Fruit fly (Drosophila melanogaster) whole organism, wandering third instar larva: ENCODE data around the gene RpS10b.

Experiments
- Abd-B ChIP-seq: fragments of >200 bp; optimal IDR thresholded peaks from 2 replicates; lab custom pipeline; 2017; ENCODE audit warnings: missing biosample characterization, missing genetic modification characterization
- CG32264 ChIP-seq: fragments of 200-800 bp; sonication (Bioruptor generic); optimal IDR thresholded peaks from 2 replicates; lab custom pipeline; 2016; ENCODE audit warnings: missing biosample characterization, missing genetic modification characterization
- CG9705 ChIP-seq: fragments of 200-800 bp; sonication (Bioruptor generic); optimal IDR thresholded peaks from 2 replicates; lab custom pipeline; 2018; ENCODE audit warnings: missing biosample characterization, mild to moderate bottlenecking, missing genetic modification characterization
- CrebA ChIP-seq: fragments of 200-800 bp; sonication (Bioruptor generic); optimal IDR thresholded peaks from 2 replicates; lab custom pipeline; 2016; ENCODE audit warnings: missing biosample characterization, mild to moderate bottlenecking, missing genetic modification characterization, borderline replicate concordance
- Dfd ChIP-seq: fragments of >200 bp; optimal IDR thresholded peaks from 2 replicates; lab custom pipeline; 2017; ENCODE audit warnings: missing biosample characterization, missing genetic modification characterization
- Dif ChIP-seq: fragments of 200-275, 200-300 bp; sonication (Bioruptor generic); optimal IDR thresholded peaks from 2 replicates; lab custom pipeline; 2018; ENCODE audit warnings: missing biosample characterization, missing genetic modification characterization; ENCODE audit not compliant: partially characterized antibody
- GATAd ChIP-seq: sonication (Bioruptor generic); optimal IDR thresholded peaks from 2 replicates; lab custom pipeline; 2016; ENCODE audit warnings: missing biosample characterization, missing genetic modification characterization
- HLH106 ChIP-seq: fragments of 200-800 bp; optimal IDR thresholded peaks from 3 replicates; lab custom pipeline; 2019; ENCODE audit warnings: missing biosample characterization, mild to moderate bottlenecking, missing genetic modification characterization, moderate library complexity
- Hnf4 ChIP-seq: fragments of 200-800 bp; sonication (Bioruptor generic); optimal IDR thresholded peaks from 2 replicates; lab custom pipeline; 2016; ENCODE audit warnings: missing biosample characterization, mild to moderate bottlenecking, missing genetic modification characterization
- Jra ChIP-seq: sonication (Bioruptor generic); optimal IDR thresholded peaks from 2 replicates; lab custom pipeline; 2016; ENCODE audit warnings: missing biosample characterization, missing genetic modification characterization
- Myc ChIP-seq: fragments of >200 bp; optimal IDR thresholded peaks from 2 replicates; lab custom pipeline; 2017
- N ChIP-seq: fragments of >200 bp; optimal IDR thresholded peaks from 2 replicates; lab custom pipeline; 2018; ENCODE audit warnings: missing biosample characterization, missing external identifiers, missing genetic modification characterization
- OdsH ChIP-seq: fragments of 200-800 bp; sonication (Bioruptor generic); optimal IDR thresholded peaks from 2 replicates; lab custom pipeline; 2016; ENCODE audit warnings: missing biosample characterization, mild to moderate bottlenecking, missing genetic modification characterization
- Rel ChIP-seq, 2 experiments: fragments of 200-800 bp; sonication (Bioruptor generic) in 1 of 2; optimal IDR thresholded peaks; 2 replicates in 1 of 2; 3 replicates in 1 of 2; lab custom pipeline; 2016 to 2019; ENCODE audit warnings: mild to moderate bottlenecking in 2 of 2, missing biosample characterization in 2 of 2, missing genetic modification characterization in 2 of 2, moderate library complexity in 1 of 2
- Sp1 ChIP-seq: fragments of 200-800 bp; sonication (Bioruptor generic); optimal IDR thresholded peaks from 3 replicates; lab custom pipeline; 2019; ENCODE audit warnings: missing biosample characterization, mild to moderate bottlenecking, missing genetic modification characterization, moderate library complexity
- Vsx2 ChIP-seq: fragments of 200-300, 225-300 bp; sonication (Bioruptor generic); optimal IDR thresholded peaks from 2 replicates; lab custom pipeline; 2018; ENCODE audit warnings: missing biosample characterization, missing genetic modification characterization; ENCODE audit not compliant: partially characterized antibody
- br ChIP-seq: fragments of 200-800 bp; sonication (Bioruptor generic); optimal IDR thresholded peaks from 2 replicates; lab custom pipeline; 2016; ENCODE audit warnings: missing biosample characterization, missing genetic modification characterization
- brk ChIP-seq: fragments of 200-800 bp; sonication (Bioruptor generic); optimal IDR thresholded peaks from 2 replicates; lab custom pipeline; 2016; ENCODE audit warnings: missing biosample characterization, mild to moderate bottlenecking, missing genetic modification characterization
- dl ChIP-seq, 2 experiments: fragments of 175-275, 200-275 bp in 1 of 2; fragments of 200-275 bp in 1 of 2; sonication (Bioruptor generic); optimal IDR thresholded peaks; lab custom pipeline; 2018; ENCODE audit warnings: mild to moderate bottlenecking in 2 of 2, missing biosample characterization in 2 of 2, missing genetic modification characterization in 2 of 2, moderate library complexity in 2 of 2; ENCODE audit not compliant: partially characterized antibody in 2 of 2, insufficient read depth in 1 of 2
- dmrt93B ChIP-seq: fragments of 200-800 bp; sonication (Bioruptor generic); optimal IDR thresholded peaks from 2 replicates; lab custom pipeline; 2018; ENCODE audit warnings: missing biosample characterization, mild to moderate bottlenecking, missing genetic modification characterization
- dsf ChIP-seq: sonication (Bioruptor generic); optimal IDR thresholded peaks from 2 replicates; lab custom pipeline; 2016; ENCODE audit warnings: missing biosample characterization, missing genetic modification characterization, borderline replicate concordance
- ey ChIP-seq: fragments of 200-800 bp; sonication (Bioruptor generic); optimal IDR thresholded peaks from 2 replicates; lab custom pipeline; 2016; ENCODE audit warnings: missing biosample characterization, missing genetic modification characterization
- foxo ChIP-seq, 2 experiments: fragments of 200-800 bp; sonication (Bioruptor generic); optimal IDR thresholded peaks; 2 replicates in 1 of 2; 3 replicates in 1 of 2; lab custom pipeline; 2016 to 2017; ENCODE audit warnings: missing biosample characterization in 2 of 2, missing genetic modification characterization in 2 of 2
- h ChIP-seq: fragments of 200-800 bp; sonication (Bioruptor generic); optimal IDR thresholded peaks from 3 replicates; lab custom pipeline; 2016; ENCODE audit warnings: missing biosample characterization, mild to moderate bottlenecking, missing genetic modification characterization
- jim ChIP-seq: fragments of 175-275, 200-325 bp; sonication (Bioruptor generic); optimal IDR thresholded peaks from 2 replicates; lab custom pipeline; 2016; ENCODE audit warnings: missing biosample characterization, mild to moderate bottlenecking, missing genetic modification characterization
- pan ChIP-seq: fragments of >200 bp; optimal IDR thresholded peaks from 2 replicates; lab custom pipeline; 2017
- psq ChIP-seq: fragments of 200-800 bp; sonication (Bioruptor generic); optimal IDR thresholded peaks from 3 replicates; lab custom pipeline; 2017; ENCODE audit warnings: missing biosample characterization, mild to moderate bottlenecking, missing genetic modification characterization, moderate library complexity
- rgr ChIP-seq: fragments of 200-800 bp; sonication (Bioruptor generic); optimal IDR thresholded peaks from 3 replicates; lab custom pipeline; 2016; ENCODE audit warnings: missing biosample characterization, mild to moderate bottlenecking, missing genetic modification characterization
- sage ChIP-seq: fragments of 200-800 bp; sonication (Bioruptor generic); optimal IDR thresholded peaks from 2 replicates; lab custom pipeline; 2016; ENCODE audit warnings: missing biosample characterization, mild to moderate bottlenecking, missing genetic modification characterization
- sv ChIP-seq: fragments of 200-800 bp; sonication (Bioruptor generic); optimal IDR thresholded peaks from 3 replicates; lab custom pipeline; 2016; ENCODE audit warnings: missing biosample characterization, missing genetic modification characterization
- tai ChIP-seq: sonication (Bioruptor generic); optimal IDR thresholded peaks from 2 replicates; lab custom pipeline; 2016; ENCODE audit warnings: missing biosample characterization, missing genetic modification characterization

The RpS10b gene

dm6 chrX:19606558-19606957 is 8.7 kb downstream of the RpS10b start:
- TF ChIP-seq tai (GFP tag; lab: Kevin White, UChicago) (no peak), dsf (no peak), dmrt93B (GFP tag; lab: Kevin White, UChicago) (no peak), N (no peak), Jra (GFP tag; lab: Kevin White, UChicago) (no peak), rgr (GFP tag; lab: Kevin White, UChicago) (no peak), Rel (GFP tag; optimal IDR thresholded peaks at IDR 0.05; lab: Kevin White, UChicago) (no peak), Rel (tag; optimal IDR thresholded peaks at IDR 0.05; lab: Kevin White, UChicago) (no peak), CrebA (GFP tag; lab: Kevin White, UChicago) (no peak), CG32264 (GFP tag; lab: Kevin White, UChicago) (no peak)
- TF ChIP-seq, all 38 proteins: peak for 0

DNA sequence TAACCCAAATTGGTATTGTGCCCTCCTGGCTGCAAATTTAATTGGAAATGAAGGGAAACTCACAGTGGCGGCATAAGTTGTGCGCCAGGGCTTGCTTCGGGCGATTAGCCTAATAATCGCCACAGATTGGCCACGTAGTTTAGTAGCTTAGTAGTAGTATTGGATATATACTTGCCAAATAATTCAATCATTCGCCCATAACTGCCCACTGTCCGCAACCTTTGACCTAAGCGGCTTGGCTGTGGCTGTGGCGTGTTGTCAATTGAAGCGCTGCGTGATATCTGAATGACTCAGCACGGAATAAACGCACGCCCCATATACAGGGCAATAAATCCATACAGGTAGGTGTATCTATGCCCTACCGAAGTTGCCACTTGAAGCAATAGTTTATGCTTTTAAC is 9.1 kb downstream of the RpS10b start:
- TF ChIP-seq CrebA (GFP tag; lab: Kevin White, UChicago) = no peak
- no peak for TF ChIP-seq rgr (GFP tag; lab: Kevin White, UChicago)
- TF ChIP-seq h (GFP tag; lab: Kevin White, UChicago) = no peak
- TF ChIP-seq pan (lab: Kevin White, UChicago) = no peak
- no peak for TF ChIP-seq jim (GFP tag; lab: Kevin White, UChicago)
- no peak for TF ChIP-seq GATAd
- TF ChIP-seq Abd-B (GFP tag; lab: Kevin White, UChicago) = no peak
- TF ChIP-seq, all 38 proteins: peak for 0

DNA sequence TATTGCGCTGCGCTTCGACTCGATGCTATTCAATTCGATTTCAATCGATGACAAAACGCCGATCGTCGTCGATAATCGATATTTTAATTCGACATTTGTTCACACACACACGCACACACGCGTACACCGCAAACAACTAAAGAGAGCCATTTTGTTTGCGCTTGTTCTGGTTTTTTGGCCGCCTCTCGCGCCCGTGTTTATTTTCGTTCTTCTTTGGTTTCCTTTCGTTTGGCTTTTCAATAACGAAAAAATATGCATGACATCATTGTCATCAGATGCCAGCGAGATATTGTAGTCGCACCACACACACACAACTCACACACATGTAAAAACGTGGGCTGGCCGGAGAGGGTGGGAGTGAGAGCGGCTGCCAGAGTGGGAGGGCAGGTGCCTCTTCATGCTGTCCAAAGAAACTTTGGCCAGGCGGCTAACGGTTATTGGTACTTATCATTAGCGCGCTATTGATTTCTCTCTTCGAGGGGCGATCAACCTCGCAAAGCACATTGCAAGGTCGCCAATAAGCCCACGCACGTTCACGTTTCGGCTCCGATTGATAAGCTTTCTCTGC is 10.3 kb downstream of the RpS10b start:
- TF ChIP-seq Dif (GFP tag; lab: Kevin White, UChicago) = no peak
- no peak for TF ChIP-seq dsf
- no peak for TF ChIP-seq HLH106 (tag; lab: Kevin White, UChicago)
- no peak for TF ChIP-seq tai (GFP tag; lab: Kevin White, UChicago)
- TF ChIP-seq rgr (GFP tag; lab: Kevin White, UChicago) = no peak
- peak; percentile 79 for TF ChIP-seq psq (GFP tag; lab: Kevin White, UChicago)
- no peak for TF ChIP-seq foxo (GFP tag; optimal IDR thresholded peaks at IDR 0.05; lab: Kevin White, UChicago)
- no peak for TF ChIP-seq jim (GFP tag; lab: Kevin White, UChicago)
- no peak for TF ChIP-seq Abd-B (GFP tag; lab: Kevin White, UChicago)
- no peak for TF ChIP-seq brk (GFP tag; lab: Kevin White, UChicago)
- TF ChIP-seq sage (GFP tag; lab: Kevin White, UChicago) = no peak
- TF ChIP-seq CrebA (GFP tag; lab: Kevin White, UChicago) = no peak
- no peak for TF ChIP-seq pan (lab: Kevin White, UChicago)
- peak; percentile 2 for TF ChIP-seq Sp1 (GFP tag; lab: Kevin White, UChicago)
- TF ChIP-seq ey (GFP tag; lab: Kevin White, UChicago) = no peak
- no peak for TF ChIP-seq Hnf4 (GFP tag; lab: Kevin White, UChicago)
- peak; percentile 16 for TF ChIP-seq h (GFP tag; lab: Kevin White, UChicago)
- TF ChIP-seq CG9705 (GFP tag; lab: Kevin White, UChicago) = no peak
- TF ChIP-seq N = no peak
- TF ChIP-seq dl (GFP tag; optimal IDR thresholded peaks at IDR 0.05; lab: Kevin White, UChicago; ENCODE audit: insufficient read depth in 1 of 2, partially characterized antibody in 2 of 2) = no peak
- peak; percentile 22 for TF ChIP-seq OdsH (GFP tag; lab: Kevin White, UChicago)
- TF ChIP-seq Vsx2 (GFP tag; lab: Kevin White, UChicago) = no peak
- TF ChIP-seq Myc (lab: Kevin White, UChicago) = no peak
- TF ChIP-seq sv = no peak
- no peak for TF ChIP-seq br (GFP tag; lab: Kevin White, UChicago)
- TF ChIP-seq Dfd (GFP tag; lab: Kevin White, UChicago) = no peak

DNA sequence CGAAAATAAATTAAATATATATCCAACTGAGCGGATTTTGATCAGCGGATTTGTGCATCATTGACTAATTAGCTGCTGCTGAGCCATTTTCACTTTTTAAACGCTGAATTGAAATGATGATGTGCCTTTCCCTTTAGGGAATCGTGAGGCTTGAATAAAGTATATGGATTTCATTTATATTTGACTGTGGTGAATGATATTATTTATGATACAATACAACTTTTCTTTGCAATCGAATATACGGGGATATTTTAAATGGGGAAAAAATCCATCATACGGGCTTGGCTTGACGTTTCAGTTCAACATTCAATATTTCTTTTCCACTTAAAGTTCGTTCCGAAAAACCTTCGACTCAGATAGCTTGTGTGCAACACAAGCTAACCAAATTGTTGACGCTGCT is 13.4 kb downstream of the RpS10b start, which contains the start of the genes Shawn and Tyler:
Gene Shawn, plus strand, starts transcription at position 301 of the 400 bp plus-strand sequence.
Gene Tyler, plus strand, starts transcription at position 301 of the 400 bp plus-strand sequence.
- TF ChIP-seq ey (GFP tag; lab: Kevin White, UChicago) = no peak
- TF ChIP-seq, all 38 proteins: peak for 0
